Fruit fly (Drosophila melanogaster) whole organism, embryonic: ENCODE data around the gene CG6441.

Experiments used
- Aef1 ChIP-seq: fragments of 200-800 bp; sonication (Bioruptor generic); IDR thresholded peaks from 3 replicates; pipeline ENCODE4 v1.3.6; 2022; ENCODE audit warnings: missing biosample characterization, missing genetic modification characterization
- B-H1 ChIP-seq: fragments of 200-800 bp; sonication (Bioruptor generic); IDR thresholded peaks from 3 replicates; pipeline ENCODE4 v1.3.6; 2022; ENCODE audit warnings: missing biosample characterization, missing genetic modification characterization
- B-H2 ChIP-seq: fragments of 200-800 bp; sonication (Bioruptor generic); optimal IDR thresholded peaks from 2 replicates; lab custom pipeline; 2018; ENCODE audit warnings: missing biosample characterization, mild to moderate bottlenecking, missing genetic modification characterization
- CG12236 ChIP-seq: fragments of 200-800 bp; sonication (Bioruptor generic); optimal IDR thresholded peaks from 2 replicates; lab custom pipeline; 2016; ENCODE audit warnings: missing biosample characterization, missing genetic modification characterization
- CG12299 ChIP-seq: fragments of 200-800 bp; sonication (Bioruptor generic); optimal IDR thresholded peaks from 2 replicates; lab custom pipeline; 2018; ENCODE audit warnings: missing biosample characterization, mild to moderate bottlenecking, missing genetic modification characterization
- CG13296 ChIP-seq: fragments of 200-800 bp; sonication (Bioruptor generic); optimal IDR thresholded peaks from 3 replicates; lab custom pipeline; 2018; ENCODE audit warnings: missing biosample characterization, mild to moderate bottlenecking, missing genetic modification characterization
- CG1602 ChIP-seq: fragments of 200-800 bp; sonication (Bioruptor generic); optimal IDR thresholded peaks from 3 replicates; lab custom pipeline; 2016; ENCODE audit warnings: missing biosample characterization, missing genetic modification characterization
- CG1647 ChIP-seq: fragments of 200-800 bp; sonication (Bioruptor generic); optimal IDR thresholded peaks from 3 replicates; lab custom pipeline; 2016; ENCODE audit warnings: missing biosample characterization, missing genetic modification characterization
- CG18262 ChIP-seq: fragments of 200-800 bp; optimal IDR thresholded peaks from 3 replicates; lab custom pipeline; 2019; ENCODE audit warnings: missing biosample characterization, mild to moderate bottlenecking, missing genetic modification characterization, moderate library complexity
- CG18599 ChIP-seq: fragments of 200-800 bp; sonication (Bioruptor generic); optimal IDR thresholded peaks from 3 replicates; lab custom pipeline; 2017; ENCODE audit warnings: missing biosample characterization, missing genetic modification characterization, mild to moderate bottlenecking, moderate library complexity, missing genetic modification reagents
- CG2199 ChIP-seq: fragments of 200-800 bp; sonication (Bioruptor generic); IDR thresholded peaks from 3 replicates; pipeline ENCODE4 v1.3.6; 2022; ENCODE audit warnings: missing biosample characterization, missing genetic modification characterization
- CG4404 ChIP-seq: fragments of 200-800 bp; sonication (Bioruptor generic); IDR thresholded peaks from 2 replicates; pipeline ENCODE4 v1.3.6; 2022; ENCODE audit warnings: missing biosample characterization, missing genetic modification characterization
- CG4854 ChIP-seq: fragments of 200-800 bp; sonication (Bioruptor generic); optimal IDR thresholded peaks from 2 replicates; lab custom pipeline; 2016; ENCODE audit warnings: missing biosample characterization, missing genetic modification characterization, inconsistent platforms
- CG6791 ChIP-seq: fragments of 200-800 bp; sonication (Bioruptor generic); IDR thresholded peaks from 3 replicates; pipeline ENCODE4 v1.3.6; 2022; ENCODE audit warnings: missing biosample characterization, missing genetic modification characterization; ENCODE audit not compliant: partially characterized antibody
- CG9215 ChIP-seq: fragments of 200-800 bp; sonication (Bioruptor generic); IDR thresholded peaks from 2 replicates; pipeline ENCODE4 v1.3.6; 2022; ENCODE audit warnings: missing biosample characterization, missing genetic modification characterization
- Fer1 ChIP-seq: fragments of 200-800 bp; sonication (Bioruptor generic); optimal IDR thresholded peaks from 2 replicates; lab custom pipeline; 2017; ENCODE audit warnings: missing biosample characterization, mild to moderate bottlenecking, missing genetic modification characterization
- HHEX ChIP-seq: fragments of 200-800 bp; sonication (Bioruptor generic); optimal IDR thresholded peaks from 3 replicates; lab custom pipeline; 2017; ENCODE audit warnings: missing biosample characterization, mild to moderate bottlenecking, missing genetic modification characterization, missing genetic modification reagents
- HmgD ChIP-seq: fragments of 200-800 bp; sonication (Bioruptor generic); optimal IDR thresholded peaks from 3 replicates; lab custom pipeline; 2016; ENCODE audit warnings: missing biosample characterization, missing genetic modification characterization
- HmgZ ChIP-seq: fragments of 200-800 bp; sonication (Bioruptor generic); optimal IDR thresholded peaks from 2 replicates; lab custom pipeline; 2018; ENCODE audit warnings: missing biosample characterization, mild to moderate bottlenecking, missing genetic modification characterization
- Kr ChIP-seq: fragments of 200-800 bp; sonication (Bioruptor generic); optimal IDR thresholded peaks from 2 replicates; lab custom pipeline; 2017; ENCODE audit warnings: missing biosample characterization, mild to moderate bottlenecking, missing genetic modification characterization
- MTF-1 ChIP-seq: fragments of 200-800 bp; sonication (Bioruptor generic); optimal IDR thresholded peaks from 2 replicates; lab custom pipeline; 2018; ENCODE audit warnings: missing biosample characterization, mild to moderate bottlenecking, missing genetic modification characterization, borderline replicate concordance
- Med ChIP-seq: fragments of 200-800 bp; sonication (Bioruptor generic); peaks from one replicate; lab custom pipeline; 2016; ENCODE audit warnings: missing biosample characterization, missing genetic modification characterization, mild to moderate bottlenecking, inconsistent platforms, moderate library complexity
- NfI ChIP-seq: fragments of 200-800 bp; sonication (Bioruptor generic); optimal IDR thresholded peaks from 3 replicates; lab custom pipeline; 2018; ENCODE audit warnings: missing biosample characterization, mild to moderate bottlenecking, missing genetic modification characterization, moderate library complexity
- Ravus ChIP-seq: fragments of 200-800 bp; sonication (Bioruptor generic); IDR thresholded peaks from 2 replicates; pipeline ENCODE4 v1.3.6; 2022; ENCODE audit warnings: missing biosample characterization, missing genetic modification characterization
- Sox100B ChIP-seq: fragments of 200-800 bp; sonication (Bioruptor generic); optimal IDR thresholded peaks from 3 replicates; lab custom pipeline; 2018; ENCODE audit warnings: missing biosample characterization, mild to moderate bottlenecking, missing genetic modification characterization
- TFAM ChIP-seq: fragments of 200-800 bp; sonication (Bioruptor generic); optimal IDR thresholded peaks from 2 replicates; lab custom pipeline; 2017; ENCODE audit warnings: missing biosample characterization, missing genetic modification characterization, inconsistent platforms
- Tbp ChIP-seq: fragments of >200 bp; optimal IDR thresholded peaks from 2 replicates; lab custom pipeline; 2018; ENCODE audit warnings: missing biosample characterization, missing genetic modification characterization
- ab ChIP-seq: fragments of 200-800 bp; sonication (Bioruptor generic); optimal IDR thresholded peaks from 2 replicates; lab custom pipeline; 2016; ENCODE audit warnings: missing biosample characterization, missing genetic modification characterization
- abd-A ChIP-seq: fragments of 200-800 bp; sonication (Bioruptor generic); optimal IDR thresholded peaks from 3 replicates; lab custom pipeline; 2019; ENCODE audit warnings: missing biosample characterization, mild to moderate bottlenecking, missing genetic modification characterization, moderate library complexity
- ac ChIP-seq: fragments of 200-800 bp; sonication (Bioruptor generic); optimal IDR thresholded peaks from 3 replicates; lab custom pipeline; 2017; ENCODE audit warnings: missing biosample characterization, mild to moderate bottlenecking, missing genetic modification characterization
- al ChIP-seq: fragments of 200-800 bp; sonication (Bioruptor generic); IDR thresholded peaks from 2 replicates; pipeline ENCODE4 v1.3.6; 2022; ENCODE audit warnings: missing biosample characterization, missing genetic modification characterization
- amos ChIP-seq: fragments of 200-800 bp; sonication (Bioruptor generic); IDR thresholded peaks from 2 replicates; pipeline ENCODE4 v1.3.6; 2022; ENCODE audit warnings: missing biosample characterization, missing genetic modification characterization; ENCODE audit not compliant: partially characterized antibody
- bcd ChIP-seq: fragments of 200-800 bp; sonication (Bioruptor generic); optimal IDR thresholded peaks from 2 replicates; lab custom pipeline; 2017; ENCODE audit warnings: missing biosample characterization, mild to moderate bottlenecking, missing genetic modification characterization
- bsh ChIP-seq, 2 experiments: fragments of 200-800 bp; sonication (Bioruptor generic); optimal IDR thresholded peaks; 2 replicates each; lab custom pipeline; 2017 to 2018; ENCODE audit warnings: mild to moderate bottlenecking in 2 of 2, missing biosample characterization in 2 of 2, missing genetic modification characterization in 2 of 2, moderate library complexity in 1 of 2
- chn ChIP-seq: fragments of 200-800 bp; sonication (Bioruptor generic); optimal IDR thresholded peaks from 2 replicates; lab custom pipeline; 2016; ENCODE audit warnings: missing biosample characterization, missing genetic modification characterization
- dpn ChIP-seq, 2 experiments: fragments of 200-800 bp; sonication (Bioruptor generic); optimal IDR thresholded peaks; 3 replicates each; lab custom pipeline; 2016; ENCODE audit warnings: missing biosample characterization in 2 of 2, missing genetic modification characterization in 2 of 2
- hbn ChIP-seq: fragments of 200-800 bp; sonication (Bioruptor generic); IDR thresholded peaks from 2 replicates; pipeline ENCODE4 v1.3.6; 2022; ENCODE audit warnings: missing biosample characterization, missing genetic modification characterization; ENCODE audit not compliant: partially characterized antibody
- lbe ChIP-seq: fragments of 200-800 bp; sonication (Bioruptor generic); optimal IDR thresholded peaks from 2 replicates; lab custom pipeline; 2016; ENCODE audit warnings: missing biosample characterization, mild to moderate bottlenecking, missing genetic modification characterization
- mam ChIP-seq: fragments of 200-800 bp; sonication (Bioruptor generic); optimal IDR thresholded peaks from 3 replicates; lab custom pipeline; 2016; ENCODE audit warnings: missing biosample characterization, missing genetic modification characterization
- pb ChIP-seq: fragments of 200-800 bp; sonication (Bioruptor generic); optimal IDR thresholded peaks from 3 replicates; lab custom pipeline; 2016; ENCODE audit warnings: missing biosample characterization, missing genetic modification characterization
- salm ChIP-seq: fragments of 200-800 bp; sonication (Bioruptor generic); optimal IDR thresholded peaks from 2 replicates; lab custom pipeline; 2018; ENCODE audit warnings: missing biosample characterization, mild to moderate bottlenecking, missing genetic modification characterization
- sd ChIP-seq: fragments of 200-800 bp; sonication (Bioruptor generic); optimal IDR thresholded peaks from 3 replicates; lab custom pipeline; 2018; ENCODE audit warnings: missing biosample characterization, mild to moderate bottlenecking, missing genetic modification characterization, moderate library complexity
- sim ChIP-seq: fragments of 200-800 bp; sonication (Bioruptor generic); IDR thresholded peaks from 2 replicates; pipeline ENCODE4 v1.3.6; 2022; ENCODE audit warnings: missing biosample characterization, missing genetic modification characterization
- stc ChIP-seq: fragments of 200-800 bp; sonication (Bioruptor generic); IDR thresholded peaks from 2 replicates; pipeline ENCODE4 v1.3.6; 2022; ENCODE audit warnings: missing biosample characterization, missing genetic modification characterization
- sug ChIP-seq: fragments of 200-800 bp; optimal IDR thresholded peaks from 2 replicates; lab custom pipeline; 2019; ENCODE audit warnings: missing biosample characterization, mild to moderate bottlenecking, missing genetic modification characterization, moderate library complexity
- trem ChIP-seq: fragments of 200-800 bp; optimal IDR thresholded peaks from 3 replicates; lab custom pipeline; 2019; ENCODE audit warnings: missing biosample characterization, mild to moderate bottlenecking, missing genetic modification characterization, moderate library complexity
- trh ChIP-seq: fragments of 200-800 bp; sonication (Bioruptor generic); optimal IDR thresholded peaks from 2 replicates; lab custom pipeline; 2016; ENCODE audit warnings: missing biosample characterization, missing genetic modification characterization
- ttk ChIP-seq: fragments of 200-800 bp; sonication (Bioruptor generic); IDR thresholded peaks from 2 replicates; pipeline ENCODE4 v2.1.2; 2022; ENCODE audit warnings: missing biosample characterization, missing genetic modification characterization
- vvl ChIP-seq: fragments of 200-800 bp; sonication (Bioruptor generic); IDR thresholded peaks from 2 replicates; pipeline ENCODE4 v1.3.6; 2022; ENCODE audit warnings: missing biosample characterization, missing genetic modification characterization
- zf30C ChIP-seq: fragments of 200-800 bp; sonication (Bioruptor generic); optimal IDR thresholded peaks from 3 replicates; lab custom pipeline; 2018; ENCODE audit warnings: missing biosample characterization, mild to moderate bottlenecking, missing genetic modification characterization

The CG6441 gene

dm6 chr2L:7495987-7496503, 21.5 kb downstream of the CG6441 start, which contains the start of gene Ziz (continued):
- no peak for TF ChIP-seq zf30C
- TF ChIP-seq CG1647 (GFP tag; lab: Kevin White, UChicago), result no peak
- peak; percentile 11 for TF ChIP-seq ac
- TF ChIP-seq salm (tag; lab: Kevin White, UChicago), result peak; percentile 18
- TF ChIP-seq sd (tag; lab: Kevin White, UChicago), result peak; percentile 78
- TF ChIP-seq Med (GFP tag; lab: Kevin White, UChicago), result peak; percentile 91
- TF ChIP-seq CG13296 (GFP tag; lab: Kevin White, UChicago), result peak; percentile 62
- TF ChIP-seq CG12299, result peak; percentile 32
- peak; percentile 73; the same call in 1 of the 3 replicates for TF ChIP-seq CG2199
- no peak for TF ChIP-seq Kr (GFP tag; lab: Kevin White, UChicago)
- TF ChIP-seq ttk, result no peak
- TF ChIP-seq CG18262, result peak; percentile 11
- peak; percentile 69 for TF ChIP-seq Fer1 (GFP tag; lab: Kevin White, UChicago)
- TF ChIP-seq CG6791 (GFP tag; lab: Robert Waterston, UW), result peak; percentile 76
- TF ChIP-seq MTF-1, result peak; percentile 43
- no peak for TF ChIP-seq TFAM
- no peak for TF ChIP-seq trh
- peak; percentile 74 for TF ChIP-seq sug
- peak in 1 of 2 experiments; percentile 42 for TF ChIP-seq dpn (GFP tag; optimal IDR thresholded peaks at IDR 0.05; lab: Kevin White, UChicago)
- TF ChIP-seq B-H1, result no peak; the same call in 2 of the 3 replicates
- no peak for TF ChIP-seq Aef1 (GFP tag; lab: Robert Waterston, UW)
- TF ChIP-seq lbe (GFP tag; lab: Kevin White, UChicago), result peak; percentile 35
- TF ChIP-seq HmgZ, result peak; percentile 89
- TF ChIP-seq abd-A (tag; lab: Kevin White, UChicago), result peak; percentile 95
- TF ChIP-seq al, result 0 out of 2 replicates have a peak, but pooled peaks have one; percentile 24
- TF ChIP-seq hbn (GFP tag; lab: Robert Waterston, UW), result 0 out of 2 replicates have a peak, but pooled peaks have one; percentile 26
- no peak for TF ChIP-seq Tbp (GFP tag; lab: Kevin White, UChicago)
- peak; percentile 3 for TF ChIP-seq CG4854 (GFP tag; lab: Kevin White, UChicago)
- no peak for TF ChIP-seq Ravus (GFP tag; lab: Robert Waterston, UW)
- TF ChIP-seq CG4404 (GFP tag; lab: Robert Waterston, UW), result no peak
- 0 out of 2 replicates have a peak, but pooled peaks have one; percentile 8 for TF ChIP-seq stc (GFP tag; lab: Robert Waterston, UW)
- no peak for TF ChIP-seq Sox100B
- TF ChIP-seq amos, result peak; percentile 60; the same call in 1 of the 2 replicates
- TF ChIP-seq HmgD (GFP tag; lab: Kevin White, UChicago), result no peak
- no peak for TF ChIP-seq CG1602 (GFP tag; lab: Kevin White, UChicago)
- TF ChIP-seq chn (GFP tag; lab: Kevin White, UChicago), result no peak
- no peak for TF ChIP-seq ab
- TF ChIP-seq mam, result no peak
- TF ChIP-seq bsh (GFP tag; optimal IDR thresholded peaks at IDR 0.05; lab: Kevin White, UChicago), result peak in 1 of 2 experiments; percentile 30
- peak; percentile 72 for TF ChIP-seq B-H2
- no peak for TF ChIP-seq sim
- peak; percentile 50; the same call in 1 of the 2 replicates for TF ChIP-seq vvl (GFP tag; lab: Robert Waterston, UW)
- TF ChIP-seq CG12236 (GFP tag; lab: Kevin White, UChicago), result no peak
- TF ChIP-seq NfI (GFP tag; lab: Kevin White, UChicago), result peak; percentile 35
- peak; percentile 52 for TF ChIP-seq HHEX (GFP tag; lab: Kevin White, UChicago)
- no peak for TF ChIP-seq pb (GFP tag; lab: Kevin White, UChicago)
- TF ChIP-seq CG9215 (GFP tag; lab: Robert Waterston, UW), result no peak
- no peak for TF ChIP-seq CG18599 (GFP tag; lab: Kevin White, UChicago)
- TF ChIP-seq trem (tag; lab: Kevin White, UChicago), result peak; percentile 77
- TF ChIP-seq bcd (GFP tag; lab: Kevin White, UChicago), result peak; percentile 14
